Worm (Caenorhabditis elegans) whole organism, L4 larva: ENCODE measurements around the gene Y4C6B.2.

ENCODE experiments used
- ama-1 ChIP-seq: fragments of 150-350 bp; optimal IDR thresholded peaks from 2 replicates; lab custom pipeline; 2014; ENCODE audit warnings: inconsistent platforms, mixed read lengths
- php-3 ChIP-seq: fragments of 200-800 bp; sonication (Bioruptor generic); IDR thresholded peaks from 2 replicates; pipeline ENCODE4 v1.3.6; 2022; ENCODE audit warnings: missing genetic modification reagents, missing genetic modification characterization, missing compliant biosample characterization
- skn-1 ChIP-seq: fragments of 150-350 bp; optimal IDR thresholded peaks from 2 replicates; lab custom pipeline; 2014; ENCODE audit warnings: missing biosample characterization, missing genetic modification characterization
- snpc-4 ChIP-seq: fragments of 150-350 bp; optimal IDR thresholded peaks from 2 replicates; lab custom pipeline; 2014; ENCODE audit warnings: missing biosample characterization, missing genetic modification characterization
- unc-62 ChIP-seq, 3 experiments: fragments of 150-350 bp in 1 of 3; sonication (generic microtip); optimal IDR thresholded peaks in 2 of 3; peaks in 1 of 3; 1 replicate in 1 of 3; 2 replicates in 2 of 3; lab custom pipeline; 2014 to 2017; ENCODE audit warnings: missing biosample characterization in 3 of 3, missing genetic modification characterization in 3 of 3, missing genetic modification reagents in 3 of 3, missing genotype in 1 of 3

ce11 chrIV:5380140-5380539, 40.8 kb downstream of the Y4C6B.2 start:
- TF ChIP-seq snpc-4 (tag; lab: Kevin White, UChicago) (no peak), skn-1 (tag; lab: Kevin White, UChicago) (no peak), ama-1 (lab: Kevin White, UChicago) (no peak), unc-62 (GFP tag; optimal IDR thresholded peaks at IDR 0.05 in 1 of 2; lab: Kevin White, UChicago) (no peak), unc-62 (tag; optimal IDR thresholded peaks at IDR 0.05; lab: Kevin White, UChicago) (no peak), php-3 (GFP tag; lab: Robert Waterston, UW) (0 out of 2 replicates have a peak, but pooled peaks have one; percentile 16)
